Worm (Caenorhabditis elegans) whole organism, L2 larva: ENCODE results near the gene T25B2.2.

ENCODE experiments used
- C34F6.9 ChIP-seq: fragments of 150-350 bp; optimal IDR thresholded peaks from 2 replicates; lab custom pipeline; 2014; ENCODE audit warnings: missing biosample characterization, missing genetic modification characterization
- F13H6.1 ChIP-seq: sonication (generic microtip); optimal IDR thresholded peaks from 2 replicates; lab custom pipeline; 2016; ENCODE audit warnings: missing genetic modification characterization, missing compliant biosample characterization
- R02D3.7 ChIP-seq: fragments of 150-350 bp; optimal IDR thresholded peaks from 2 replicates; lab custom pipeline; 2014; ENCODE audit warnings: missing biosample characterization, missing genetic modification characterization
- Y55F3AM.14 ChIP-seq: fragments of 200-800 bp; sonication (Bioruptor generic); optimal IDR thresholded peaks from 2 replicates; lab custom pipeline; 2018; ENCODE audit warnings: mild to moderate bottlenecking, missing genetic modification characterization, missing compliant biosample characterization
- alr-1 ChIP-seq: fragments of 150-350 bp; optimal IDR thresholded peaks from 2 replicates; lab custom pipeline; 2014; ENCODE audit warnings: missing biosample characterization, missing genetic modification characterization
- aly-2 ChIP-seq: fragments of 150-350 bp; optimal IDR thresholded peaks from 2 replicates; lab custom pipeline; 2014; ENCODE audit warnings: missing biosample characterization, missing genetic modification characterization
- blmp-1 ChIP-seq: sonication (generic microtip); optimal IDR thresholded peaks from 2 replicates; lab custom pipeline; 2017; ENCODE audit warnings: missing genetic modification characterization, mild to moderate bottlenecking, missing compliant biosample characterization, antibody characterized with exemption, moderate library complexity; ENCODE audit not compliant: insufficient read depth
- ceh-16 ChIP-seq: fragments of 150-350 bp; optimal IDR thresholded peaks from 2 replicates; lab custom pipeline; 2014; ENCODE audit warnings: missing biosample characterization, missing genetic modification characterization
- ceh-82 ChIP-seq: fragments of 150-350 bp; optimal IDR thresholded peaks from 2 replicates; lab custom pipeline; 2014; ENCODE audit warnings: missing biosample characterization, missing genetic modification characterization
- egl-27 ChIP-seq: sonication (generic microtip); optimal IDR thresholded peaks from 3 replicates; lab custom pipeline; 2017; ENCODE audit warnings: missing biosample characterization, missing genetic modification reagents, missing genetic modification characterization
- elt-1 ChIP-seq: fragments of 150-350 bp; optimal IDR thresholded peaks from 2 replicates; lab custom pipeline; 2014; ENCODE audit warnings: missing biosample characterization, missing genetic modification characterization
- elt-3 ChIP-seq: sonication (generic microtip); optimal IDR thresholded peaks from 2 replicates; lab custom pipeline; 2017; ENCODE audit warnings: missing biosample characterization, missing genetic modification characterization
- fos-1 ChIP-seq: fragments of 150-350 bp; optimal IDR thresholded peaks from 2 replicates; lab custom pipeline; 2014; ENCODE audit warnings: missing biosample characterization, missing genetic modification characterization
- gmeb-1 ChIP-seq: fragments of 150-350 bp; optimal IDR thresholded peaks from 2 replicates; lab custom pipeline; 2014; ENCODE audit warnings: missing biosample characterization, missing genetic modification characterization
- lin-11 ChIP-seq: fragments of 150-350 bp; sonication (generic microtip); optimal IDR thresholded peaks from 2 replicates; lab custom pipeline; 2014; ENCODE audit warnings: missing biosample characterization, missing genetic modification characterization, inconsistent platforms, mixed read lengths
- lin-13 ChIP-seq: fragments of 150-350 bp; optimal IDR thresholded peaks from 2 replicates; lab custom pipeline; 2014; ENCODE audit warnings: missing biosample characterization, missing genetic modification reagents, missing genetic modification characterization
- mbf-1 ChIP-seq: sonication (generic microtip); optimal IDR thresholded peaks from 2 replicates; lab custom pipeline; 2017; ENCODE audit warnings: missing biosample characterization, missing genetic modification characterization
- nhr-10 ChIP-seq: sonication (generic microtip); optimal IDR thresholded peaks from 2 replicates; lab custom pipeline; 2017; ENCODE audit warnings: missing biosample characterization, missing genetic modification characterization
- nhr-11 ChIP-seq: fragments of 150-350 bp; optimal IDR thresholded peaks from 2 replicates; lab custom pipeline; 2014; ENCODE audit warnings: missing biosample characterization, missing genetic modification characterization
- nhr-12 ChIP-seq: fragments of 150-350 bp; optimal IDR thresholded peaks from 2 replicates; lab custom pipeline; 2014; ENCODE audit warnings: missing biosample characterization, missing genetic modification characterization
- nhr-21 ChIP-seq: fragments of 150-350 bp; optimal IDR thresholded peaks from 2 replicates; lab custom pipeline; 2014; ENCODE audit warnings: missing biosample characterization, missing genetic modification characterization
- nhr-23 ChIP-seq: fragments of 150-350 bp; optimal IDR thresholded peaks from 2 replicates; lab custom pipeline; 2014; ENCODE audit warnings: missing biosample characterization, missing genetic modification reagents, missing genetic modification characterization
- nhr-237 ChIP-seq: fragments of 150-350 bp; optimal IDR thresholded peaks from 2 replicates; lab custom pipeline; 2014; ENCODE audit warnings: missing biosample characterization, missing genetic modification characterization
- nhr-25 ChIP-seq: fragments of 150-350 bp; sonication (generic microtip); optimal IDR thresholded peaks from 3 replicates; lab custom pipeline; 2014; ENCODE audit warnings: missing biosample characterization, missing genetic modification characterization
- nhr-6 ChIP-seq: fragments of 150-350 bp; optimal IDR thresholded peaks from 2 replicates; lab custom pipeline; 2014; ENCODE audit warnings: missing biosample characterization, missing genetic modification characterization
- nhr-77 ChIP-seq: fragments of 150-350 bp; optimal IDR thresholded peaks from 2 replicates; lab custom pipeline; 2014; ENCODE audit warnings: missing biosample characterization, missing genetic modification characterization
- peb-1 ChIP-seq: fragments of 150-350 bp; optimal IDR thresholded peaks from 2 replicates; lab custom pipeline; 2014; ENCODE audit warnings: missing biosample characterization, missing genetic modification characterization
- sem-4 ChIP-seq: fragments of 150-350 bp; optimal IDR thresholded peaks from 2 replicates; lab custom pipeline; 2014; ENCODE audit warnings: missing biosample characterization, missing genetic modification reagents, missing genetic modification characterization
- sma-3 ChIP-seq: sonication (generic microtip); optimal IDR thresholded peaks from 2 replicates; lab custom pipeline; 2016; ENCODE audit warnings: missing genetic modification reagents, missing genetic modification characterization, missing compliant biosample characterization
- sma-9 ChIP-seq, 2 experiments: fragments of 150-350 bp in 1 of 2; sonication (generic microtip) in 1 of 2; optimal IDR thresholded peaks; 2 replicates each; lab custom pipeline; 2014 to 2016; ENCODE audit warnings: missing genetic modification characterization in 2 of 2, mild to moderate bottlenecking in 1 of 2, missing biosample characterization in 1 of 2, missing compliant biosample characterization in 1 of 2, missing genetic modification reagents in 1 of 2, moderate library complexity in 1 of 2
- unc-39 ChIP-seq: fragments of 150-350 bp; optimal IDR thresholded peaks from 2 replicates; lab custom pipeline; 2014; ENCODE audit warnings: missing biosample characterization, missing genetic modification characterization
- unc-55 ChIP-seq: fragments of 150-350 bp; sonication (generic microtip); optimal IDR thresholded peaks from 3 replicates; lab custom pipeline; 2014; ENCODE audit warnings: missing biosample characterization, missing genetic modification reagents, missing genetic modification characterization
- unc-62 ChIP-seq: fragments of 150-350 bp; optimal IDR thresholded peaks from 2 replicates; lab custom pipeline; 2014; ENCODE audit warnings: missing biosample characterization, missing genetic modification reagents, missing genetic modification characterization
- zag-1 ChIP-seq: fragments of 150-350 bp; optimal IDR thresholded peaks from 2 replicates; lab custom pipeline; 2014; ENCODE audit warnings: missing biosample characterization, missing genetic modification characterization
- ztf-11 ChIP-seq: sonication (generic microtip); optimal IDR thresholded peaks from 2 replicates; lab custom pipeline; 2017; ENCODE audit warnings: missing biosample characterization, missing genetic modification characterization
- ztf-4 ChIP-seq: fragments of 150-350 bp; optimal IDR thresholded peaks from 2 replicates; lab custom pipeline; 2014; ENCODE audit warnings: missing biosample characterization, missing genetic modification characterization

T25B2.2 gene

ce11 chrX:6150949-6151519 lies 18.4 kb upstream of the T25B2.2 start:
- no peak for TF ChIP-seq unc-55 (GFP tag; lab: Kevin White, UChicago)
- TF ChIP-seq ztf-4 (tag; lab: Kevin White, UChicago), result no peak
- no peak for TF ChIP-seq nhr-77
- no peak for TF ChIP-seq sem-4 (tag; lab: Kevin White, UChicago)
- no peak for TF ChIP-seq nhr-10 (tag; lab: Kevin White, UChicago)
- no peak for TF ChIP-seq unc-62 (GFP tag; lab: Kevin White, UChicago)
- no peak for TF ChIP-seq elt-1 (tag; lab: Kevin White, UChicago)
- TF ChIP-seq nhr-11 (tag; lab: Kevin White, UChicago), result no peak
- TF ChIP-seq nhr-25 (tag; lab: Kevin White, UChicago), result no peak
- no peak for TF ChIP-seq ceh-16 (tag; lab: Kevin White, UChicago)
- no peak for TF ChIP-seq nhr-12 (tag; lab: Kevin White, UChicago)
- TF ChIP-seq Y55F3AM.14 (GFP tag; lab: Kevin White, UChicago), result no peak
- TF ChIP-seq peb-1 (tag; lab: Kevin White, UChicago), result no peak
- TF ChIP-seq ceh-82 (tag; lab: Kevin White, UChicago), result no peak

DNA sequence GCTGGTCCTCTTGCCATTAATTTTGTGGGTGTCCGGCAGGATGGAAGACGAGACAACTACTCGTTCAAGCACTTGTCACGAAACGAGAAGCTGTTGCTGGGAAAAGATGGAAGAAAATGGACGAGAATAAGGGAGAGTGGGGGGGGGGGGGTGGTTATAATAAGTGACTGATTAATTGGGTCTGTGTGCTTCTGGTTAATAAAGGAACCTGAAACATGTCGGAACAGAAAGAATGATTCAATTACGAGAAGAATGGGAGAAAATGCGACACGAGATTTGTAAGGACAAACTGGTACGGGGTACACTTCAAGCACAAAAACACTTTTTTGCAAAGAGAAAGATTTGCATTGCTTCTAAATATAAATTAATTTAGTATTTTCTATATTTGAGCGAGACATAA lies 14.0 kb upstream of the T25B2.2 start:
- TF ChIP-seq nhr-25 (tag; lab: Kevin White, UChicago), result no peak
- TF ChIP-seq lin-11, result no peak
- no peak for TF ChIP-seq mbf-1 (tag; lab: Kevin White, UChicago)
- no peak for TF ChIP-seq nhr-23 (tag; lab: Kevin White, UChicago)

DNA sequence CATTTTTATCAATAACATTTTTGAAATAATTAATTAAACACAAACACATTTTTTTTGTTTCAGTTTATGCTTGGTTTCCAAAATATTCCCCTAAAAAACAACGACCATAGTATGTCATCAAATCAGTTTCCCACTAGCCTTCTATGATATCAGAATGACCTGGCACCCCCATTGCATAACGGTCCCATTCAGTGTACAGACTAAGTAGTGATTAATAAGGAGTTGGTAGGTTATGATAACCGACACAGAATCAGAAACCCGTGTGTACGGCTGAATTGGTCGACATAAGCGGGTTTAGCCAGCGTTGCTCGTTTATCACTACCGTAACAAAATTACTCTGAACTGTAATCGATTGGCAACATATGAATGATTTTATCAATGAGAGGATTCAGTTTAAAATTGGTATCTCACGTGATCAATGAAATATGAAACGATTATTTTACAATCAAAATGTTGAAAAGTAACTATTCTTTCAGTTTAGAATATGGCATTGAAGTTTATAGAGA lies 12.0 kb upstream of the T25B2.2 start:
- TF ChIP-seq elt-3 (no peak), zag-1 (tag; lab: Kevin White, UChicago) (no peak), sma-3 (GFP tag; lab: Kevin White, UChicago) (no peak), Y55F3AM.14 (GFP tag; lab: Kevin White, UChicago) (no peak), C34F6.9 (tag; lab: Kevin White, UChicago) (no peak), ztf-4 (tag; lab: Kevin White, UChicago) (no peak), nhr-25 (tag; lab: Kevin White, UChicago) (no peak), nhr-23 (tag; lab: Kevin White, UChicago) (no peak), mbf-1 (tag; lab: Kevin White, UChicago) (no peak), blmp-1 (no peak), unc-39 (tag; lab: Kevin White, UChicago) (no peak), sma-9 (GFP tag; optimal IDR thresholded peaks at IDR 0.05; lab: Kevin White, UChicago) (no peak), sma-9 (tag; optimal IDR thresholded peaks at IDR 0.05; lab: Kevin White, UChicago) (no peak)

ce11 chrX:6159562-6159961 lies 9.9 kb upstream of the T25B2.2 start:
- TF ChIP-seq nhr-10 (tag; lab: Kevin White, UChicago), result no peak
- no peak for TF ChIP-seq nhr-6 (tag; lab: Kevin White, UChicago)
- TF ChIP-seq nhr-21 (tag; lab: Kevin White, UChicago), result no peak
- TF ChIP-seq nhr-11 (tag; lab: Kevin White, UChicago), result no peak
- no peak for TF ChIP-seq lin-13 (GFP tag; lab: Kevin White, UChicago)
- TF ChIP-seq aly-2, result no peak
- no peak for TF ChIP-seq nhr-23 (tag; lab: Kevin White, UChicago)
- no peak for TF ChIP-seq ceh-16 (tag; lab: Kevin White, UChicago)
- no peak for TF ChIP-seq fos-1 (tag; lab: Kevin White, UChicago)
- no peak for TF ChIP-seq egl-27 (tag; lab: Kevin White, UChicago)
- TF ChIP-seq ztf-11 (tag; lab: Kevin White, UChicago), result no peak
- TF ChIP-seq nhr-237 (tag; lab: Kevin White, UChicago), result no peak
- TF ChIP-seq F13H6.1 (tag; lab: Kevin White, UChicago), result no peak
- no peak for TF ChIP-seq R02D3.7 (tag; lab: Kevin White, UChicago)
- TF ChIP-seq alr-1, result no peak
- TF ChIP-seq gmeb-1 (tag; lab: Kevin White, UChicago), result no peak
- TF ChIP-seq sem-4 (tag; lab: Kevin White, UChicago), result no peak
- no peak for TF ChIP-seq nhr-77
- TF ChIP-seq ceh-82 (tag; lab: Kevin White, UChicago), result no peak
- TF ChIP-seq, all 48 proteins: peak for 0
